Fruit fly (Drosophila melanogaster): ENCODE results near the gene Sry-delta.

- TF ChIP-seq CG1620 (GFP tag; optimal IDR thresholded peaks at IDR 0.05) (no peak), tj (GFP tag; optimal IDR thresholded peaks at IDR 0.05) (no peak), CG5204 (GFP tag; optimal IDR thresholded peaks at IDR 0.05) (no peak), kay (GFP tag; ENCODE audit: borderline replicate concordance) (no peak), CG7045 (GFP tag; optimal IDR thresholded peaks at IDR 0.05) (no peak), toe (GFP tag; optimal IDR thresholded peaks at IDR 0.05) (no peak), CG7101 (tag; optimal IDR thresholded peaks at IDR 0.05) (no peak), bab1 (GFP tag; optimal IDR thresholded peaks at IDR 0.05) (no peak)
These were observed 37.7 kb upstream of the Sry-delta start for dm6 chr3R:30005332-30005979.

Data from whole organism, adult.